Fruit fly (Drosophila melanogaster) Kc167 (cell line): Measurements from ENCODE around the gene CG14718.

Experiments used
- Myc ChIP-seq: fragments of >200 bp; optimal IDR thresholded peaks from 2 replicates; lab custom pipeline; 2017; ENCODE audit warnings: missing external identifiers
- Sin3A ChIP-seq: fragments of >200 bp; optimal IDR thresholded peaks from 2 replicates; lab custom pipeline; 2018; ENCODE audit warnings: missing external identifiers
- h ChIP-seq: fragments of >200 bp; optimal IDR thresholded peaks from 3 replicates; lab custom pipeline; 2018; ENCODE audit warnings: missing external identifiers
- psq ChIP-seq: fragments of >200 bp; optimal IDR thresholded peaks from 2 replicates; lab custom pipeline; 2017; ENCODE audit warnings: missing external identifiers
- ttk ChIP-seq: sonication (Bioruptor generic); optimal IDR thresholded peaks from 2 replicates; lab custom pipeline; 2017; ENCODE audit warnings: missing external identifiers

dm6 chr3R:11689900-11690299 is 10.5 kb upstream of the CG14718 start, which contains the start of gene CG6908:
- TF ChIP-seq psq (lab: Kevin White, UChicago) (no peak), ttk (lab: Kevin White, UChicago) (no peak), Sin3A (lab: Kevin White, UChicago) (no peak), h (lab: Kevin White, UChicago) (no peak), Myc (lab: Kevin White, UChicago) (no peak)
